Worm (Caenorhabditis elegans) whole organism, L4/young adult: ENCODE data around the gene F43C11.6.

Experiments
- W03F9.2 ChIP-seq: fragments of 150-350 bp; optimal IDR thresholded peaks from 2 replicates; lab custom pipeline; 2014; ENCODE audit warnings: missing biosample characterization, missing genetic modification characterization
- dao-5 ChIP-seq: sonication (generic microtip); optimal IDR thresholded peaks from 2 replicates; lab custom pipeline; 2016; ENCODE audit warnings: missing genotype, missing genetic modification characterization, moderate library complexity, missing compliant biosample characterization
- him-1 ChIP-seq: sonication (generic microtip); optimal IDR thresholded peaks from 2 replicates; lab custom pipeline; 2016; ENCODE audit warnings: missing genotype, missing genetic modification reagents, missing genetic modification characterization, missing compliant biosample characterization

- no peak for TF ChIP-seq W03F9.2 (tag; lab: Kevin White, UChicago)
- TF ChIP-seq him-1 (tag; lab: Kevin White, UChicago): no peak
- TF ChIP-seq dao-5 (tag; lab: Kevin White, UChicago): no peak
These were observed 6.1 kb upstream of the F43C11.6 start for ce11 chrII:2336177-2336576.
